Worm (Caenorhabditis elegans) whole organism, L2 larva: ENCODE measurements around the gene C16D9.6.

Experiments
- C34F6.9 ChIP-seq: fragments of 150-350 bp; optimal IDR thresholded peaks from 2 replicates; lab custom pipeline; 2014; ENCODE audit warnings: missing biosample characterization, missing genetic modification characterization
- ZK546.5 ChIP-seq: sonication (generic microtip); optimal IDR thresholded peaks from 2 replicates; lab custom pipeline; 2017; ENCODE audit warnings: missing biosample characterization, missing genetic modification characterization
- fos-1 ChIP-seq: fragments of 150-350 bp; optimal IDR thresholded peaks from 2 replicates; lab custom pipeline; 2014; ENCODE audit warnings: missing biosample characterization, missing genetic modification characterization
- mdl-1 ChIP-seq, 2 experiments: fragments of 150-350 bp in 1 of 2; sonication (generic microtip) in 1 of 2; optimal IDR thresholded peaks; 2 replicates each; lab custom pipeline; 2017; ENCODE audit warnings: missing biosample characterization in 2 of 2, missing genetic modification characterization in 2 of 2
- nhr-11 ChIP-seq: fragments of 150-350 bp; optimal IDR thresholded peaks from 2 replicates; lab custom pipeline; 2014; ENCODE audit warnings: missing biosample characterization, missing genetic modification characterization
- nhr-237 ChIP-seq: fragments of 150-350 bp; optimal IDR thresholded peaks from 2 replicates; lab custom pipeline; 2014; ENCODE audit warnings: missing biosample characterization, missing genetic modification characterization
- nhr-25 ChIP-seq: fragments of 150-350 bp; sonication (generic microtip); optimal IDR thresholded peaks from 3 replicates; lab custom pipeline; 2014; ENCODE audit warnings: missing biosample characterization, missing genetic modification characterization
- nhr-6 ChIP-seq: fragments of 150-350 bp; optimal IDR thresholded peaks from 2 replicates; lab custom pipeline; 2014; ENCODE audit warnings: missing biosample characterization, missing genetic modification characterization
- skn-1 ChIP-seq: sonication (generic microtip); optimal IDR thresholded peaks from 2 replicates; lab custom pipeline; 2017; ENCODE audit warnings: missing biosample characterization, missing genetic modification characterization
- sma-3 ChIP-seq: sonication (generic microtip); optimal IDR thresholded peaks from 2 replicates; lab custom pipeline; 2016; ENCODE audit warnings: missing genetic modification reagents, missing genetic modification characterization, missing compliant biosample characterization
- sma-9 ChIP-seq, 2 experiments: fragments of 150-350 bp in 1 of 2; sonication (generic microtip) in 1 of 2; optimal IDR thresholded peaks; 2 replicates each; lab custom pipeline; 2014 to 2016; ENCODE audit warnings: missing genetic modification characterization in 2 of 2, mild to moderate bottlenecking in 1 of 2, missing biosample characterization in 1 of 2, missing compliant biosample characterization in 1 of 2, missing genetic modification reagents in 1 of 2, moderate library complexity in 1 of 2
- unc-62 ChIP-seq: fragments of 150-350 bp; optimal IDR thresholded peaks from 2 replicates; lab custom pipeline; 2014; ENCODE audit warnings: missing biosample characterization, missing genetic modification reagents, missing genetic modification characterization
- ztf-4 ChIP-seq: fragments of 150-350 bp; optimal IDR thresholded peaks from 2 replicates; lab custom pipeline; 2014; ENCODE audit warnings: missing biosample characterization, missing genetic modification characterization

- TF ChIP-seq ZK546.5 (no peak), skn-1 (tag; lab: Kevin White, UChicago) (no peak), fos-1 (tag; lab: Kevin White, UChicago) (peak; percentile 68), nhr-11 (tag; lab: Kevin White, UChicago) (no peak), unc-62 (GFP tag; lab: Kevin White, UChicago) (no peak), C34F6.9 (tag; lab: Kevin White, UChicago) (no peak), nhr-237 (tag; lab: Kevin White, UChicago) (no peak), ztf-4 (tag; lab: Kevin White, UChicago) (no peak), mdl-1 (tag; optimal IDR thresholded peaks at IDR 0.05; lab: Kevin White, UChicago) (no peak), nhr-25 (tag; lab: Kevin White, UChicago) (no peak), sma-3 (no peak), sma-9 (GFP tag; optimal IDR thresholded peaks at IDR 0.05; lab: Kevin White, UChicago) (peak; percentile 25), sma-9 (tag; optimal IDR thresholded peaks at IDR 0.05; lab: Kevin White, UChicago) (no peak), nhr-6 (tag; lab: Kevin White, UChicago) (no peak)
These were observed 37.3 kb downstream of the C16D9.6 start for ce11 chrV:8212816-8213215.
